Fruit fly (Drosophila melanogaster): ENCODE results near the gene CG45089.
A peak's percentile ranks its signal among the peaks of the same experiment; 100 is the strongest.

Gene CG45089

DNA sequence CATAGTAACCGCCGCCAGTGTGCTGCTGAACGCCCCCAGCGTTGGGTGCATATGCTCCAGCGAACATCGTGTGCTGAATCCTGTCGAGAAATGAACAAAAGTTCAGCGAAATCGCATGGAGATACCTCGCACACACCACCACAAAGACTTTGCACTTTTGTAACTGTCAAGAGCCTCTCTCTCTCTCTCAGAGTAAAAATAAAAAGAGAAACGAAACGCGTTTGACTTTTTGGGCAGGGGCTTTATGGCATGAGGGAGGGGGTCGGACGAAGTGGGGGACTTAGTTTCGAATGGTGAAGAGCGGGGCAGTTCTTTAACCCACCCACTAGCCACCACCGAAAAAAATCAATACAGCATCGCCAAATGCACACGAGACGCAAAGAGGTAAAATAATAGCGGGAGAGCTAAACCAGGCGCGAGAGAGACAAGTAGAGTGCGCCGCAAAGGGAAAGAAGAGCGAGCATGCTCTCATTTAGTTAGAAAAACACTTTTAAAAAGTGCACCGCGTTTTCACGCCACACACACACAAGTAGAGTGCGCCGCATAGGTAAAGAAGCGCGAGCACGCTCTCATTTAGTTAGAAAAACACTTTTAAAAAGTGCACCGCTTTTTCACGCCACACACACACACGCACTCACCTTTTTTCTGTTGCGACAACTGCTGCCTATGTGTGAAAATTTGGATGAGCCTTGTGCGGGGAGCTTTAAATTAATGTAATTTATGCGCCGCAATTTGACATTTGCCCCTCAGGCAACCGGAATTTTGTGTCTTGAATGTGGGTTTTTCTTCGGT is 36.8 kb upstream of the CG45089 start (continued):
- TF ChIP-seq crp (GFP tag; optimal IDR thresholded peaks at IDR 0.05) (no peak), crol (GFP tag; IDR thresholded peaks at IDR 0.05) (peak; percentile 94), esg (GFP tag; conservative IDR thresholded peaks at IDR 0.05) (no peak), ATbp (GFP tag; optimal IDR thresholded peaks at IDR 0.05) (no peak), E2f2 (GFP tag; IDR thresholded peaks at IDR 0.05) (no peak), CG10366 (GFP tag; IDR thresholded peaks at IDR 0.05) (no peak), lbe (GFP tag; optimal IDR thresholded peaks at IDR 0.05) (no peak), ttk (GFP tag; IDR thresholded peaks at IDR 0.05) (no peak), Fer3 (tag; optimal IDR thresholded peaks at IDR 0.05) (no peak), CG2875 (GFP tag; optimal IDR thresholded peaks at IDR 0.05) (no peak), Xrp1 (GFP tag; IDR thresholded peaks at IDR 0.05) (no peak), amos (GFP tag; IDR thresholded peaks at IDR 0.05; ENCODE audit: partially characterized antibody) (no peak), otp (GFP tag; IDR thresholded peaks at IDR 0.05) (no peak), CG10321 (GFP tag; IDR thresholded peaks at IDR 0.05) (no peak), CG15696 (tag; optimal IDR thresholded peaks at IDR 0.05) (no peak), zfh1 (GFP tag; IDR thresholded peaks at IDR 0.05) (no peak), ranshi (GFP tag; IDR thresholded peaks at IDR 0.05) (no peak), CG11723 (GFP tag; optimal IDR thresholded peaks at IDR 0.05) (no peak), CG13287 (GFP tag; IDR thresholded peaks at IDR 0.05; ENCODE audit: partially characterized antibody) (peak; percentile 11), gro (GFP tag; optimal IDR thresholded peaks at IDR 0.05) (no peak), HLHmδ (GFP tag; optimal IDR thresholded peaks at IDR 0.05) (no peak), unpg (GFP tag; optimal IDR thresholded peaks at IDR 0.05) (no peak), grau (tag; optimal IDR thresholded peaks at IDR 0.05) (no peak), dmrt99B (tag; optimal IDR thresholded peaks at IDR 0.05) (no peak), Vsx1 (GFP tag; optimal IDR thresholded peaks at IDR 0.05) (no peak), CG12236 (GFP tag; optimal IDR thresholded peaks at IDR 0.05) (no peak), CG2712 (tag; optimal IDR thresholded peaks at IDR 0.05) (no peak), CG12299 (tag; optimal IDR thresholded peaks at IDR 0.05) (no peak), CG5953 (GFP tag; IDR thresholded peaks at IDR 0.05) (no peak), H15 (GFP tag; IDR thresholded peaks at IDR 0.05) (no peak), Deaf1 (tag; optimal IDR thresholded peaks at IDR 0.05) (peak; percentile 27), CTCF (GFP tag; optimal IDR thresholded peaks at IDR 0.05) (no peak), CG18619 (GFP tag; optimal IDR thresholded peaks at IDR 0.05) (no peak), Stat92E (GFP tag; optimal IDR thresholded peaks at IDR 0.05) (peak in 1 of 3 experiments; percentile 13), jumu (GFP tag; optimal IDR thresholded peaks at IDR 0.05) (no peak), tin (GFP tag; optimal IDR thresholded peaks at IDR 0.05) (no peak), bsh (GFP tag; optimal IDR thresholded peaks at IDR 0.05) (peak in 1 of 2 experiments; percentile 9), Lhr (GFP tag; optimal IDR thresholded peaks at IDR 0.05) (no peak), Spps (tag; optimal IDR thresholded peaks at IDR 0.05) (no peak), CG34376 (GFP tag; optimal IDR thresholded peaks at IDR 0.05) (no peak), CG15479 (GFP tag; optimal IDR thresholded peaks at IDR 0.05) (no peak), psq (GFP tag; optimal IDR thresholded peaks at IDR 0.05) (no peak), CG3838 (GFP tag; optimal IDR thresholded peaks at IDR 0.05) (no peak), CG11085 (GFP tag; IDR thresholded peaks at IDR 0.05) (no peak), seq (GFP tag; IDR thresholded peaks at IDR 0.05) (peak; percentile 25; the same call in 1 of the 2 replicates), pho (GFP tag; optimal IDR thresholded peaks at IDR 0.05) (no peak), Jarid2 (GFP tag; optimal IDR thresholded peaks at IDR 0.05) (no peak), btn (GFP tag; optimal IDR thresholded peaks at IDR 0.05) (no peak), fd102C (GFP tag; optimal IDR thresholded peaks at IDR 0.05) (no peak)

Data from whole organism, embryonic.